Worm (Caenorhabditis elegans) whole organism, L3 larva: Measurements from ENCODE around the gene ceh-34.

ENCODE experiments used
- elt-1 ChIP-seq: fragments of 150-350 bp; optimal IDR thresholded peaks from 2 replicates; lab custom pipeline; 2014; ENCODE audit warnings: missing biosample characterization, missing genetic modification characterization
- fos-1 ChIP-seq: fragments of 150-350 bp; optimal IDR thresholded peaks from 2 replicates; lab custom pipeline; 2014; ENCODE audit warnings: missing biosample characterization, missing genetic modification characterization
- jun-1 ChIP-seq: fragments of 150-350 bp; optimal IDR thresholded peaks from 2 replicates; lab custom pipeline; 2014; ENCODE audit warnings: missing biosample characterization, missing genetic modification reagents, missing genetic modification characterization
- nhr-237 ChIP-seq: fragments of 150-350 bp; optimal IDR thresholded peaks from 2 replicates; lab custom pipeline; 2014; ENCODE audit warnings: missing biosample characterization, missing genetic modification characterization
- pqm-1 ChIP-seq: fragments of 150-350 bp; optimal IDR thresholded peaks from 2 replicates; lab custom pipeline; 2017; ENCODE audit warnings: missing biosample characterization, missing genetic modification characterization, inconsistent platforms
- unc-39 ChIP-seq: sonication (generic microtip); optimal IDR thresholded peaks from 4 replicates; lab custom pipeline; 2017; ENCODE audit warnings: missing biosample characterization, missing genetic modification characterization

ce11 chrV:5349471-5349870 lies 30.1 kb upstream of the ceh-34 start, which contains the start of gene T09D3.3:
- TF ChIP-seq unc-39 (tag; lab: Kevin White, UChicago) (no peak), nhr-237 (no peak), fos-1 (tag; lab: Kevin White, UChicago) (no peak), jun-1 (tag; lab: Kevin White, UChicago) (no peak), pqm-1 (no peak), elt-1 (tag; lab: Kevin White, UChicago) (no peak)
